Worm (Caenorhabditis elegans) whole organism, L1 larva: ENCODE data around the gene C05C8.7.

Source experiments
- Y116A8C.19 ChIP-seq: sonication (generic microtip); optimal IDR thresholded peaks from 2 replicates; lab custom pipeline; 2016; ENCODE audit warnings: missing compliant biosample characterization, missing genetic modification characterization, borderline replicate concordance
- aha-1 ChIP-seq: fragments of 150-350 bp; optimal IDR thresholded peaks from 2 replicates; lab custom pipeline; 2014; ENCODE audit warnings: missing biosample characterization, missing genetic modification characterization
- alr-1 ChIP-seq: fragments of 200-800 bp; sonication (Bioruptor generic); optimal IDR thresholded peaks from 2 replicates; lab custom pipeline; 2018; ENCODE audit warnings: borderline replicate concordance, mild to moderate bottlenecking, missing genetic modification characterization, missing compliant biosample characterization
- blmp-1 ChIP-seq: fragments of 150-350 bp; optimal IDR thresholded peaks from 2 replicates; lab custom pipeline; 2014; ENCODE audit warnings: missing biosample characterization, missing genetic modification characterization
- ceh-8 ChIP-seq: fragments of 200-800 bp; sonication (Bioruptor generic); optimal IDR thresholded peaks from 2 replicates; lab custom pipeline; 2018; ENCODE audit warnings: mild to moderate bottlenecking, missing genetic modification characterization, moderate library complexity, missing compliant biosample characterization
- ceh-82 ChIP-seq, 3 experiments: fragments of 150-350 bp in 1 of 3; sonication (generic microtip) in 2 of 3; optimal IDR thresholded peaks; 2 replicates each; lab custom pipeline; 2014 to 2017; ENCODE audit warnings: missing biosample characterization in 3 of 3, missing genetic modification characterization in 3 of 3
- ces-1 ChIP-seq: fragments of 150-350 bp; optimal IDR thresholded peaks from 2 replicates; lab custom pipeline; 2014; ENCODE audit warnings: missing biosample characterization, missing genetic modification reagents, missing genetic modification characterization
- efl-1 ChIP-seq, 4 experiments: fragments of 150-350 bp; optimal IDR thresholded peaks in 3 of 4; peaks in 1 of 4; 1 replicate in 1 of 4; 2 replicates in 3 of 4; lab custom pipeline; 2014; ENCODE audit warnings: missing biosample characterization in 2 of 4, missing genetic modification characterization in 2 of 4, missing genetic modification reagents in 2 of 4
- egl-13 ChIP-seq: sonication (generic microtip); optimal IDR thresholded peaks from 2 replicates; lab custom pipeline; 2016; ENCODE audit warnings: missing genotype, missing genetic modification reagents, missing genetic modification characterization, missing compliant biosample characterization
- egl-27 ChIP-seq, 2 experiments: fragments of 150-350 bp in 1 of 2; sonication (generic microtip); optimal IDR thresholded peaks; 3 replicates each; lab custom pipeline; 2017 to 2018; ENCODE audit warnings: missing biosample characterization in 2 of 2, missing genetic modification characterization in 2 of 2, missing genetic modification reagents in 2 of 2
- elt-3 ChIP-seq, 6 experiments: fragments of 150-350 bp in 1 of 6; sonication (generic microtip); optimal IDR thresholded peaks; 2 replicates each; lab custom pipeline; 2017 to 2018; ENCODE audit warnings: missing biosample characterization in 6 of 6, missing genetic modification characterization in 6 of 6, inconsistent platforms in 1 of 6
- ets-5 ChIP-seq: fragments of 200-800 bp; sonication (Bioruptor generic); IDR thresholded peaks from 2 replicates; pipeline ENCODE4 v1.3.6; 2022; ENCODE audit warnings: missing genetic modification characterization, missing compliant biosample characterization
- fkh-10 ChIP-seq: sonication (generic microtip); optimal IDR thresholded peaks from 2 replicates; lab custom pipeline; 2017; ENCODE audit warnings: missing biosample characterization, missing genetic modification reagents, missing genetic modification characterization
- fkh-8 ChIP-seq: sonication (generic microtip); optimal IDR thresholded peaks from 2 replicates; lab custom pipeline; 2016; ENCODE audit warnings: mild to moderate bottlenecking, missing genetic modification characterization, missing compliant biosample characterization
- fos-1 ChIP-seq: fragments of 150-350 bp; optimal IDR thresholded peaks from 2 replicates; lab custom pipeline; 2014; ENCODE audit warnings: missing biosample characterization, missing genetic modification characterization
- grh-1 ChIP-seq: fragments of 200-800 bp; sonication (Bioruptor generic); IDR thresholded peaks from 2 replicates; pipeline ENCODE4 v1.3.6; 2022; ENCODE audit warnings: missing genetic modification reagents, missing genetic modification characterization, missing compliant biosample characterization
- hlh-17 ChIP-seq: fragments of 200-800 bp; sonication (Bioruptor generic); optimal IDR thresholded peaks from 2 replicates; lab custom pipeline; 2018; ENCODE audit warnings: missing genetic modification characterization, mild to moderate bottlenecking, missing compliant biosample characterization, moderate library complexity, borderline replicate concordance
- hlh-4 ChIP-seq: sonication (generic microtip); optimal IDR thresholded peaks from 2 replicates; lab custom pipeline; 2016; ENCODE audit warnings: mild to moderate bottlenecking, missing genetic modification characterization, missing compliant biosample characterization
- lin-13 ChIP-seq: fragments of 150-350 bp; optimal IDR thresholded peaks from 2 replicates; lab custom pipeline; 2014; ENCODE audit warnings: missing biosample characterization, missing genetic modification reagents, missing genetic modification characterization
- lin-14 ChIP-seq: fragments of 200-800 bp; sonication (Bioruptor generic); optimal IDR thresholded peaks from 2 replicates; lab custom pipeline; 2018; ENCODE audit warnings: mild to moderate bottlenecking, missing genetic modification characterization, moderate library complexity, missing compliant biosample characterization
- lin-35 ChIP-seq, 2 experiments: fragments of 150-350 bp; optimal IDR thresholded peaks; 2 replicates each; lab custom pipeline; 2014; ENCODE audit warnings: missing biosample characterization in 2 of 2, missing genetic modification characterization in 2 of 2, missing genetic modification reagents in 2 of 2
- mep-1 ChIP-seq: fragments of 150-350 bp; optimal IDR thresholded peaks from 2 replicates; lab custom pipeline; 2014; ENCODE audit warnings: missing biosample characterization, missing genetic modification characterization
- nhr-12 ChIP-seq: sonication (generic microtip); optimal IDR thresholded peaks from 2 replicates; lab custom pipeline; 2017; ENCODE audit warnings: missing biosample characterization, missing genetic modification characterization
- nhr-19 ChIP-seq: fragments of 200-800 bp; sonication (Bioruptor generic); conservative IDR thresholded peaks from 2 replicates; pipeline ENCODE4 v1.3.6; 2022; ENCODE audit warnings: missing genetic modification characterization, missing compliant biosample characterization
- nhr-20 ChIP-seq: sonication (generic microtip); optimal IDR thresholded peaks from 2 replicates; lab custom pipeline; 2016; ENCODE audit warnings: mild to moderate bottlenecking, missing genetic modification characterization, missing compliant biosample characterization
- nhr-28 ChIP-seq: fragments of 150-350 bp; optimal IDR thresholded peaks from 2 replicates; lab custom pipeline; 2014; ENCODE audit warnings: missing biosample characterization, missing genetic modification characterization
- nhr-90 ChIP-seq: sonication (generic microtip); optimal IDR thresholded peaks from 2 replicates; lab custom pipeline; 2016; ENCODE audit warnings: mild to moderate bottlenecking, missing genetic modification characterization, missing compliant biosample characterization; ENCODE audit not compliant: poor library complexity
- pag-3 ChIP-seq: sonication (generic microtip); optimal IDR thresholded peaks from 2 replicates; lab custom pipeline; 2017; ENCODE audit warnings: missing genetic modification characterization, mild to moderate bottlenecking, missing compliant biosample characterization, antibody characterized with exemption, borderline replicate concordance; ENCODE audit not compliant: insufficient read depth
- rnt-1 ChIP-seq: sonication (generic microtip); optimal IDR thresholded peaks from 2 replicates; lab custom pipeline; 2016; ENCODE audit warnings: mild to moderate bottlenecking, missing genetic modification characterization, moderate library complexity, missing compliant biosample characterization
- snu-23 ChIP-seq: sonication (generic microtip); optimal IDR thresholded peaks from 2 replicates; lab custom pipeline; 2016; ENCODE audit warnings: missing genetic modification characterization, missing compliant biosample characterization
- sox-4 ChIP-seq: sonication (generic microtip); optimal IDR thresholded peaks from 2 replicates; lab custom pipeline; 2016; ENCODE audit warnings: missing genetic modification characterization, missing compliant biosample characterization
- sptf-1 ChIP-seq: fragments of 150-350 bp; optimal IDR thresholded peaks from 2 replicates; lab custom pipeline; 2014; ENCODE audit warnings: missing biosample characterization, missing genetic modification characterization
- sup-37 ChIP-seq: fragments of 200-800 bp; sonication (Bioruptor generic); optimal IDR thresholded peaks from 2 replicates; lab custom pipeline; 2018; ENCODE audit warnings: mild to moderate bottlenecking, missing genetic modification characterization, missing compliant biosample characterization
- tlp-1 ChIP-seq: fragments of 150-350 bp; optimal IDR thresholded peaks from 2 replicates; lab custom pipeline; 2014; ENCODE audit warnings: missing biosample characterization, missing genetic modification characterization
- unc-130 ChIP-seq: fragments of 150-350 bp; optimal IDR thresholded peaks from 2 replicates; lab custom pipeline; 2017; ENCODE audit warnings: missing biosample characterization, missing genetic modification characterization, inconsistent platforms
- unc-98 ChIP-seq: fragments of 200-800 bp; sonication (Bioruptor generic); IDR thresholded peaks from 2 replicates; pipeline ENCODE4 v1.3.6; 2022; ENCODE audit warnings: missing genetic modification characterization, missing compliant biosample characterization
- vab-15 ChIP-seq: sonication (generic microtip); optimal IDR thresholded peaks from 2 replicates; lab custom pipeline; 2017; ENCODE audit warnings: missing genotype, mild to moderate bottlenecking, missing genetic modification characterization, missing compliant biosample characterization
- zip-4 ChIP-seq: fragments of 200-800 bp; sonication (Bioruptor generic); optimal IDR thresholded peaks from 2 replicates; lab custom pipeline; 2018; ENCODE audit warnings: mild to moderate bottlenecking, missing genetic modification characterization, moderate library complexity, missing compliant biosample characterization
- ztf-4 ChIP-seq: fragments of 150-350 bp; optimal IDR thresholded peaks from 2 replicates; lab custom pipeline; 2014; ENCODE audit warnings: missing biosample characterization, missing genetic modification characterization

The C05C8.7 gene

ce11 chrV:7230847-7231246, 16.0 kb downstream of the C05C8.7 start, which contains the start of the genes gei-6 and krr-1 (continued):
- no peak for TF ChIP-seq fkh-10
- TF ChIP-seq hlh-4 (tag; lab: Kevin White, UChicago), result no peak
- TF ChIP-seq unc-98 (GFP tag; lab: Robert Waterston, UW), result no peak
- no peak for TF ChIP-seq sup-37 (GFP tag; lab: Kevin White, UChicago)
- TF ChIP-seq vab-15 (tag; lab: Kevin White, UChicago), result no peak
- TF ChIP-seq egl-13 (tag; lab: Kevin White, UChicago), result no peak

- TF ChIP-seq fkh-8 (tag; lab: Kevin White, UChicago), result no peak
- TF ChIP-seq aha-1 (tag; lab: Kevin White, UChicago), result no peak
- no peak for TF ChIP-seq lin-35 (GFP tag; optimal IDR thresholded peaks at IDR 0.05; lab: Kevin White, UChicago)
- no peak for TF ChIP-seq efl-1 (optimal IDR thresholded peaks at IDR 0.05; lab: Kevin White, UChicago)
- peak in 1 of 2 experiments; percentile 10 for TF ChIP-seq efl-1 (GFP tag; optimal IDR thresholded peaks at IDR 0.05 in 1 of 2; lab: Kevin White, UChicago)
- no peak for TF ChIP-seq nhr-12 (tag; lab: Kevin White, UChicago)
Observed at ce11 chrV:7225894-7226293, 21.0 kb downstream of the C05C8.7 start.

- TF ChIP-seq blmp-1 (tag; lab: Kevin White, UChicago), result peak; percentile 68
- TF ChIP-seq ztf-4, result no peak
- TF ChIP-seq egl-27 (tag; optimal IDR thresholded peaks at IDR 0.05; lab: Kevin White, UChicago), result no peak
- no peak for TF ChIP-seq nhr-20 (tag; lab: Kevin White, UChicago)
- TF ChIP-seq hlh-17 (GFP tag; lab: Kevin White, UChicago), result no peak
- TF ChIP-seq snu-23 (GFP tag; lab: Kevin White, UChicago), result no peak
- no peak for TF ChIP-seq Y116A8C.19
- no peak for TF ChIP-seq sptf-1 (tag; lab: Kevin White, UChicago)
- TF ChIP-seq elt-3 (tag; optimal IDR thresholded peaks at IDR 0.05; lab: Kevin White, UChicago), result peak in 1 of 6 experiments; percentile 38
- TF ChIP-seq pag-3 (tag; lab: Kevin White, UChicago), result no peak
- TF ChIP-seq nhr-90, result no peak
- no peak for TF ChIP-seq sox-4 (tag; lab: Kevin White, UChicago)
- TF ChIP-seq tlp-1, result no peak
- peak; percentile 46 for TF ChIP-seq lin-14 (GFP tag; lab: Kevin White, UChicago)
- no peak for TF ChIP-seq fos-1 (tag; lab: Kevin White, UChicago)
- TF ChIP-seq vab-15 (tag; lab: Kevin White, UChicago), result no peak
- TF ChIP-seq nhr-28 (tag; lab: Kevin White, UChicago), result no peak
- TF ChIP-seq ceh-8, result no peak
- TF ChIP-seq mep-1 (tag; lab: Kevin White, UChicago), result peak; percentile 20
- TF ChIP-seq ets-5, result no peak
- TF ChIP-seq lin-13 (GFP tag; lab: Kevin White, UChicago), result no peak
- peak; percentile 3 for TF ChIP-seq rnt-1 (tag; lab: Kevin White, UChicago)
Observed at ce11 chrV:7224947-7225346, 21.9 kb downstream of the C05C8.7 start, which contains the start of gene fkb-3. Gene fkb-3, plus strand, starts transcription at chrV:7225223.

ce11 chrV:7224353-7224752, 22.5 kb downstream of the C05C8.7 start:
- no peak for TF ChIP-seq rnt-1 (tag; lab: Kevin White, UChicago)
- no peak for TF ChIP-seq aha-1 (tag; lab: Kevin White, UChicago)
- TF ChIP-seq ces-1 (GFP tag; lab: Kevin White, UChicago), result no peak
- TF ChIP-seq ceh-82 (tag; optimal IDR thresholded peaks at IDR 0.05; lab: Kevin White, UChicago), result no peak
- TF ChIP-seq unc-130 (tag; lab: Kevin White, UChicago), result no peak
- TF ChIP-seq alr-1 (tag; lab: Kevin White, UChicago), result no peak
- TF ChIP-seq grh-1 (GFP tag; lab: Robert Waterston, UW), result no peak
- TF ChIP-seq efl-1 (optimal IDR thresholded peaks at IDR 0.05; lab: Kevin White, UChicago), result no peak
- no peak for TF ChIP-seq efl-1 (GFP tag; optimal IDR thresholded peaks at IDR 0.05 in 1 of 2; lab: Kevin White, UChicago)
- TF ChIP-seq sup-37 (GFP tag; lab: Kevin White, UChicago), result no peak
- TF ChIP-seq nhr-19, result no peak
- TF ChIP-seq Y116A8C.19, result no peak
- TF ChIP-seq zip-4 (GFP tag; lab: Kevin White, UChicago), result no peak
- no peak for TF ChIP-seq sox-4 (tag; lab: Kevin White, UChicago)
- no peak for TF ChIP-seq snu-23 (GFP tag; lab: Kevin White, UChicago)
- TF ChIP-seq unc-98 (GFP tag; lab: Robert Waterston, UW), result no peak
- TF ChIP-seq egl-13 (tag; lab: Kevin White, UChicago), result no peak
